Worm (Caenorhabditis elegans) whole organism, L1 larva: ENCODE data around the gene ZK666.1.

Experiments
- ceh-82 ChIP-seq, 3 experiments: fragments of 150-350 bp in 1 of 3; sonication (generic microtip) in 2 of 3; optimal IDR thresholded peaks; 2 replicates each; lab custom pipeline; 2014 to 2017; ENCODE audit warnings: missing biosample characterization in 3 of 3, missing genetic modification characterization in 3 of 3
- ces-1 ChIP-seq: fragments of 150-350 bp; optimal IDR thresholded peaks from 2 replicates; lab custom pipeline; 2014; ENCODE audit warnings: missing biosample characterization, missing genetic modification reagents, missing genetic modification characterization
- lin-13 ChIP-seq: fragments of 150-350 bp; optimal IDR thresholded peaks from 2 replicates; lab custom pipeline; 2014; ENCODE audit warnings: missing biosample characterization, missing genetic modification reagents, missing genetic modification characterization
- nhr-237 ChIP-seq: fragments of 150-350 bp; optimal IDR thresholded peaks from 2 replicates; lab custom pipeline; 2014; ENCODE audit warnings: missing biosample characterization, missing genetic modification characterization
- snpc-4 ChIP-seq: fragments of 150-350 bp; optimal IDR thresholded peaks from 2 replicates; lab custom pipeline; 2014; ENCODE audit warnings: missing biosample characterization, missing genetic modification characterization
- tbx-2 ChIP-seq: sonication (generic microtip); optimal IDR thresholded peaks from 2 replicates; lab custom pipeline; 2016; ENCODE audit warnings: missing genetic modification characterization, missing compliant biosample characterization

- TF ChIP-seq tbx-2 (tag; lab: Kevin White, UChicago) (no peak), ces-1 (GFP tag; lab: Kevin White, UChicago) (no peak), ceh-82 (tag; optimal IDR thresholded peaks at IDR 0.05; lab: Kevin White, UChicago) (no peak), lin-13 (GFP tag; lab: Kevin White, UChicago) (no peak), nhr-237 (tag; lab: Kevin White, UChicago) (no peak), snpc-4 (tag; lab: Kevin White, UChicago) (no peak)
Measured at ce11 chrII:10471247-10471646, at the start of gene ZK666.1.
